Fruit fly (Drosophila melanogaster) whole organism, embryonic: ENCODE measurements around the gene CG31710.

ENCODE experiments used
- Adf1 ChIP-seq: fragments of 200-800 bp; sonication (Bioruptor generic); IDR thresholded peaks from 2 replicates; pipeline ENCODE4 v1.3.6; 2022; ENCODE audit warnings: missing biosample characterization, missing genetic modification characterization
- Antp ChIP-seq: fragments of 200-800 bp; sonication (Bioruptor generic); optimal IDR thresholded peaks from 3 replicates; lab custom pipeline; 2016; ENCODE audit warnings: missing biosample characterization, missing genetic modification characterization
- BtbVII ChIP-seq: fragments of 200-800 bp; sonication (Bioruptor generic); optimal IDR thresholded peaks from 3 replicates; lab custom pipeline; 2017; ENCODE audit warnings: missing biosample characterization, mild to moderate bottlenecking, missing genetic modification characterization
- C15 ChIP-seq: fragments of 200-800 bp; sonication (Bioruptor generic); IDR thresholded peaks from 3 replicates; pipeline ENCODE4 v1.3.6; 2022; ENCODE audit warnings: missing biosample characterization, missing genetic modification characterization
- CG11456 ChIP-seq: fragments of 200-800 bp; sonication (Bioruptor generic); IDR thresholded peaks from 3 replicates; pipeline ENCODE4 v1.3.6; 2022; ENCODE audit warnings: missing biosample characterization, missing genetic modification characterization
- CG12219 ChIP-seq: fragments of 200-800 bp; sonication (Bioruptor generic); optimal IDR thresholded peaks from 3 replicates; lab custom pipeline; 2018; ENCODE audit warnings: missing biosample characterization, mild to moderate bottlenecking, missing genetic modification characterization
- CG12391 ChIP-seq: fragments of 200-800 bp; sonication (Bioruptor generic); optimal IDR thresholded peaks from 3 replicates; lab custom pipeline; 2018; ENCODE audit warnings: missing biosample characterization, mild to moderate bottlenecking, missing genetic modification characterization, moderate library complexity
- CG1647 ChIP-seq: fragments of 200-800 bp; sonication (Bioruptor generic); optimal IDR thresholded peaks from 3 replicates; lab custom pipeline; 2016; ENCODE audit warnings: missing biosample characterization, missing genetic modification characterization
- CG1792 ChIP-seq: fragments of 200-800 bp; sonication (Bioruptor generic); optimal IDR thresholded peaks from 2 replicates; lab custom pipeline; 2016; ENCODE audit warnings: missing biosample characterization, missing genetic modification characterization
- CG3065 ChIP-seq: fragments of 200-800 bp; sonication (Bioruptor generic); optimal IDR thresholded peaks from 2 replicates; lab custom pipeline; 2016; ENCODE audit warnings: missing biosample characterization, missing genetic modification characterization
- CG34376 ChIP-seq: fragments of 200-800 bp; sonication (Bioruptor generic); optimal IDR thresholded peaks from 2 replicates; lab custom pipeline; 2018; ENCODE audit warnings: missing biosample characterization, mild to moderate bottlenecking, missing genetic modification characterization
- CG3995 ChIP-seq: fragments of 200-800 bp; sonication (Bioruptor generic); optimal IDR thresholded peaks from 3 replicates; lab custom pipeline; 2016; ENCODE audit warnings: missing biosample characterization, missing genetic modification characterization
- CG42726 ChIP-seq: fragments of 200-800 bp; sonication (Bioruptor generic); IDR thresholded peaks from 2 replicates; pipeline ENCODE4 v1.3.6; 2022; ENCODE audit warnings: missing biosample characterization, missing genetic modification characterization; ENCODE audit not compliant: partially characterized antibody
- CG4360 ChIP-seq: fragments of 200-800 bp; sonication (Bioruptor generic); IDR thresholded peaks from 2 replicates; pipeline ENCODE4 v1.3.6; 2022; ENCODE audit warnings: missing biosample characterization, missing genetic modification characterization
- CG6813 ChIP-seq: fragments of 200-800 bp; sonication (Bioruptor generic); optimal IDR thresholded peaks from 2 replicates; lab custom pipeline; 2017; ENCODE audit warnings: missing biosample characterization, missing genetic modification characterization, mild to moderate bottlenecking, moderate library complexity, missing genetic modification reagents
- CG8478 ChIP-seq: fragments of >200 bp; optimal IDR thresholded peaks from 2 replicates; lab custom pipeline; 2018
- CG9817 ChIP-seq: fragments of 200-800 bp; sonication (Bioruptor generic); optimal IDR thresholded peaks from 2 replicates; lab custom pipeline; 2018; ENCODE audit warnings: missing biosample characterization, mild to moderate bottlenecking, missing genetic modification characterization, moderate library complexity
- CkIIα-i1 ChIP-seq: fragments of 200-800 bp; sonication (Bioruptor generic); IDR thresholded peaks from 2 replicates; pipeline ENCODE4 v1.3.6; 2022; ENCODE audit warnings: missing biosample characterization, missing genetic modification characterization
- D19B ChIP-seq: fragments of 200-800 bp; sonication (Bioruptor generic); optimal IDR thresholded peaks from 2 replicates; lab custom pipeline; 2017; ENCODE audit warnings: missing biosample characterization, mild to moderate bottlenecking, missing genetic modification characterization
- Deaf1 ChIP-seq: fragments of 200-800 bp; optimal IDR thresholded peaks from 3 replicates; lab custom pipeline; 2019; ENCODE audit warnings: missing biosample characterization, mild to moderate bottlenecking, missing genetic modification characterization, moderate library complexity
- Elba2 ChIP-seq: fragments of 200-800 bp; sonication (Bioruptor generic); optimal IDR thresholded peaks from 3 replicates; lab custom pipeline; 2016; ENCODE audit warnings: missing biosample characterization, missing genetic modification characterization
- Fer1 ChIP-seq: fragments of 200-800 bp; sonication (Bioruptor generic); optimal IDR thresholded peaks from 2 replicates; lab custom pipeline; 2017; ENCODE audit warnings: missing biosample characterization, mild to moderate bottlenecking, missing genetic modification characterization
- HmgD ChIP-seq: fragments of 200-800 bp; sonication (Bioruptor generic); optimal IDR thresholded peaks from 3 replicates; lab custom pipeline; 2016; ENCODE audit warnings: missing biosample characterization, missing genetic modification characterization
- Hr3 ChIP-seq: fragments of 200-800 bp; sonication (Bioruptor generic); optimal IDR thresholded peaks from 3 replicates; lab custom pipeline; 2016; ENCODE audit warnings: missing biosample characterization, missing genetic modification characterization
- Hsf ChIP-seq: fragments of 200-800 bp; sonication (Bioruptor generic); optimal IDR thresholded peaks from 3 replicates; lab custom pipeline; 2016; ENCODE audit warnings: missing biosample characterization, missing genetic modification characterization
- MESR4 ChIP-seq: fragments of 200-800 bp; sonication (Bioruptor generic); optimal IDR thresholded peaks from 2 replicates; lab custom pipeline; 2018; ENCODE audit warnings: missing biosample characterization, mild to moderate bottlenecking, missing genetic modification characterization, moderate library complexity
- Nf-YC ChIP-seq: fragments of 200-800 bp; optimal IDR thresholded peaks from 3 replicates; lab custom pipeline; 2019; ENCODE audit warnings: missing biosample characterization, mild to moderate bottlenecking, missing genetic modification characterization, moderate library complexity
- Stat92E ChIP-seq, 3 experiments: fragments of >200 bp in 2 of 3; fragments of 200-800 bp in 1 of 3; sonication (Bioruptor generic) in 1 of 3; optimal IDR thresholded peaks; 2 replicates each; lab custom pipeline; 2017 to 2019; ENCODE audit warnings: missing biosample characterization in 3 of 3, missing genetic modification characterization in 3 of 3, mild to moderate bottlenecking in 1 of 3, moderate library complexity in 1 of 3
- Usf ChIP-seq: fragments of 200-800 bp; sonication (Bioruptor generic); optimal IDR thresholded peaks from 2 replicates; lab custom pipeline; 2017; ENCODE audit warnings: missing genotype, missing biosample characterization, missing genetic modification characterization
- Vsx1 ChIP-seq: fragments of 200-800 bp; sonication (Bioruptor generic); optimal IDR thresholded peaks from 2 replicates; lab custom pipeline; 2017; ENCODE audit warnings: missing biosample characterization, mild to moderate bottlenecking, missing genetic modification characterization, missing genetic modification reagents
- bab2 ChIP-seq: fragments of 200-800 bp; sonication (Bioruptor generic); optimal IDR thresholded peaks from 2 replicates; lab custom pipeline; 2016; ENCODE audit warnings: missing biosample characterization, missing genetic modification characterization
- chm ChIP-seq: fragments of 200-800 bp; sonication (Bioruptor generic); IDR thresholded peaks from 2 replicates; pipeline ENCODE4 v1.3.6; 2022; ENCODE audit warnings: missing biosample characterization, missing genetic modification characterization
- dati ChIP-seq: fragments of 200-800 bp; sonication (Bioruptor generic); IDR thresholded peaks from 2 replicates; pipeline ENCODE4 v1.3.6; 2022; ENCODE audit warnings: missing biosample characterization, missing genetic modification characterization
- dimm ChIP-seq: fragments of 200-800 bp; sonication (Bioruptor generic); IDR thresholded peaks from 2 replicates; pipeline ENCODE4 v1.3.6; 2022; ENCODE audit warnings: missing biosample characterization, missing genetic modification characterization
- dmrt11E ChIP-seq: fragments of 200-800 bp; sonication (Bioruptor generic); optimal IDR thresholded peaks from 3 replicates; lab custom pipeline; 2018; ENCODE audit warnings: missing biosample characterization, mild to moderate bottlenecking, missing genetic modification characterization, moderate library complexity
- dmrt99B ChIP-seq: fragments of 200-800 bp; sonication (Bioruptor generic); optimal IDR thresholded peaks from 2 replicates; lab custom pipeline; 2018; ENCODE audit warnings: missing biosample characterization, mild to moderate bottlenecking, missing genetic modification characterization, moderate library complexity
- fd102C ChIP-seq: fragments of 200-800 bp; sonication (Bioruptor generic); optimal IDR thresholded peaks from 2 replicates; lab custom pipeline; 2018; ENCODE audit warnings: missing biosample characterization, mild to moderate bottlenecking, missing genetic modification characterization, moderate library complexity
- gem ChIP-seq: fragments of 200-800 bp; sonication (Bioruptor generic); optimal IDR thresholded peaks from 2 replicates; lab custom pipeline; 2019; ENCODE audit warnings: missing biosample characterization, mild to moderate bottlenecking, missing genetic modification characterization, moderate library complexity
- gsb-n ChIP-seq: fragments of 200-800 bp; sonication (Bioruptor generic); optimal IDR thresholded peaks from 3 replicates; lab custom pipeline; 2018; ENCODE audit warnings: missing biosample characterization, mild to moderate bottlenecking, missing genetic modification characterization
- lmd ChIP-seq: fragments of 200-800 bp; sonication (Bioruptor generic); IDR thresholded peaks from 2 replicates; pipeline ENCODE4 v1.3.6; 2022; ENCODE audit warnings: missing biosample characterization, missing genetic modification characterization
- mam ChIP-seq: fragments of 200-800 bp; sonication (Bioruptor generic); optimal IDR thresholded peaks from 3 replicates; lab custom pipeline; 2016; ENCODE audit warnings: missing biosample characterization, missing genetic modification characterization
- mirr ChIP-seq: fragments of 200-800 bp; sonication (Bioruptor generic); optimal IDR thresholded peaks from 3 replicates; lab custom pipeline; 2018; ENCODE audit warnings: missing biosample characterization, mild to moderate bottlenecking, missing genetic modification characterization
- p53 ChIP-seq: fragments of 200-800 bp; sonication (Bioruptor generic); optimal IDR thresholded peaks from 2 replicates; lab custom pipeline; 2016; ENCODE audit warnings: missing biosample characterization, missing genetic modification characterization
- pnt ChIP-seq: fragments of 200-800 bp; sonication (Bioruptor generic); optimal IDR thresholded peaks from 3 replicates; lab custom pipeline; 2016; ENCODE audit warnings: missing biosample characterization, missing genetic modification characterization
- rib ChIP-seq: fragments of 200-800 bp; sonication (Bioruptor generic); IDR thresholded peaks from 2 replicates; pipeline ENCODE4 v1.3.6; 2022; ENCODE audit warnings: missing biosample characterization, missing genetic modification characterization
- sens-2 ChIP-seq: fragments of 200-800 bp; sonication (Bioruptor generic); IDR thresholded peaks from 2 replicates; pipeline ENCODE4 v1.3.6; 2022; ENCODE audit warnings: missing biosample characterization, missing genetic modification characterization
- seq ChIP-seq: fragments of 200-800 bp; sonication (Bioruptor generic); IDR thresholded peaks from 2 replicates; pipeline ENCODE4 v1.3.6; 2022; ENCODE audit warnings: missing biosample characterization, missing genetic modification characterization
- sima ChIP-seq: fragments of 200-800 bp; sonication (Bioruptor generic); optimal IDR thresholded peaks from 2 replicates; lab custom pipeline; 2016; ENCODE audit warnings: missing biosample characterization, missing genetic modification characterization
- slbo ChIP-seq: fragments of 200-800 bp; sonication (Bioruptor generic); IDR thresholded peaks from 2 replicates; pipeline ENCODE4 v1.3.6; 2022; ENCODE audit warnings: missing biosample characterization, missing genetic modification characterization

The CG31710 gene

DNA sequence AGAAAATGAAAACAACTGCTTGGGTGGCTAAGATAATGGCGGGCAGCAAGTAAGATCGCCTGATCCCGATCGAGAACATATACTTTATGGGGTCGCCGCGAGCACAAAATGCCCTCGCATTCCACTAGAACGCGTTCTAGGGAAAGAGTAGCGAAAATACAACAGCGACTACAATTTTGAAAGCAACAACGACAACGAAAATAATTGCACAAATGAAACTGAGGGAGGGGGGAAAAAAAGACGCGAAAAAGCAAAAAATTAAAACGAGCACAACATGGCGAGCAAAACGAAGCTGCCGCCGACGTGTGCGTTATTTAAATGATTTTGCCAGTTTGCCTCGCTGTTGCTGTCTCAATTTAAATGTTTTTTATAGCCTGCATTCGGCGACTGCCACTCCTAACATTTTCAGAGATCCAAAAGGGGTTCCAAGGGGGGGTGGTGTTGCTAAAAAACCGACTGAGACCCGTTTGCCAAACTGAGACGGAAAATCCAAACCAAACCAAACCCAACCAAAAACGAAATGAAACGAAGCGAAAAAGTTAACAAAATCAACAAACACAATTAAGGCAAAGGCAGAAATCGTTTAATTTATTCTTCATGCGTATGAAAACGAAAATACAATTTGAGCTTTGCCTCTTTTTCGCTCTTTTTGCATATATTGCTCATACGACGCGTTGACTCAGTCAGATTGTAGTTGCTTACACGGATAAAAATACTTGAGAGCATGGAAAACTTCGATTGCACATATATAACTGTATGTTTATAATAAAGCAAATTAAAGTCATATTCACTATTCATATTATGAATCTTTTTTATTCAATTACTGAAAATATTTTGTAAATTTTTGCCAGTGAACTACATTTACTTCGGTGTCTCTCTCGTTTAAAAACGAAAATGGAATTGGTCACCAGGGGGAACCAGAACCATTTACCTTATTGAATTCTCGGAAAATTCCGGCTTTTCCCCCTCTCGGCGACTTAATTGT is 13.1 kb downstream of the CG31710 start (continued):
- TF ChIP-seq Antp (GFP tag; lab: Kevin White, UChicago) (no peak), gem (tag; lab: Kevin White, UChicago) (peak; percentile 79), p53 (no peak), MESR4 (GFP tag; lab: Kevin White, UChicago) (no peak), sima (GFP tag; lab: Kevin White, UChicago) (no peak), D19B (GFP tag; lab: Kevin White, UChicago) (peak; percentile 35), sens-2 (GFP tag; lab: Robert Waterston, UW) (no peak), BtbVII (GFP tag; lab: Kevin White, UChicago) (peak; percentile 68), Hr3 (GFP tag; lab: Kevin White, UChicago) (peak; percentile 39), dimm (GFP tag; lab: Robert Waterston, UW) (no peak), seq (GFP tag; lab: Robert Waterston, UW) (peak; percentile 82), dmrt99B (tag; lab: Kevin White, UChicago) (peak; percentile 66), CG1792 (GFP tag; lab: Kevin White, UChicago) (no peak), CG3065 (no peak), mam (GFP tag; lab: Kevin White, UChicago) (peak; percentile 45), Elba2 (GFP tag; lab: Kevin White, UChicago) (no peak), pnt (GFP tag; lab: Kevin White, UChicago) (peak; percentile 1), CG6813 (no peak), Deaf1 (tag; lab: Kevin White, UChicago) (peak; percentile 38), CG12219 (GFP tag; lab: Kevin White, UChicago) (peak; percentile 33), Stat92E (GFP tag; optimal IDR thresholded peaks at IDR 0.05; lab: Kevin White, UChicago) (no peak), lmd (GFP tag; lab: Robert Waterston, UW) (peak; percentile 81), dati (GFP tag; lab: Robert Waterston, UW) (no peak), CG42726 (GFP tag; lab: Robert Waterston, UW) (no peak), C15 (GFP tag; lab: Robert Waterston, UW) (peak; percentile 65; the same call in 2 of the 3 replicates), Fer1 (peak; percentile 58), mirr (GFP tag; lab: Kevin White, UChicago) (no peak), rib (GFP tag; lab: Robert Waterston, UW) (peak; percentile 63; the same call in 1 of the 2 replicates), chm (peak; percentile 75; the same call in 1 of the 2 replicates), Hsf (GFP tag; lab: Kevin White, UChicago) (peak; percentile 56), CG8478 (lab: Kevin White, UChicago) (no peak), HmgD (GFP tag; lab: Kevin White, UChicago) (no peak), dmrt11E (tag; lab: Kevin White, UChicago) (no peak), CG11456 (GFP tag; lab: Robert Waterston, UW) (peak; percentile 66; the same call in 1 of the 3 replicates), CG4360 (GFP tag; lab: Robert Waterston, UW) (no peak), CG34376 (GFP tag; lab: Kevin White, UChicago) (no peak), slbo (GFP tag; lab: Robert Waterston, UW) (peak; percentile 95), CG3995 (no peak), Usf (GFP tag; lab: Kevin White, UChicago) (no peak), CG1647 (GFP tag; lab: Kevin White, UChicago) (peak; percentile 41), fd102C (GFP tag; lab: Kevin White, UChicago) (no peak), Nf-YC (tag; lab: Kevin White, UChicago) (peak; percentile 3), Adf1 (GFP tag; lab: Robert Waterston, UW) (peak; percentile 67), gsb-n (tag; lab: Kevin White, UChicago) (no peak), CkIIα-i1 (GFP tag; lab: Robert Waterston, UW) (no peak), Vsx1 (GFP tag; lab: Kevin White, UChicago) (no peak), CG9817 (tag; lab: Kevin White, UChicago) (peak; percentile 38), bab2 (GFP tag; lab: Kevin White, UChicago) (peak; percentile 29), CG12391 (tag; lab: Kevin White, UChicago) (peak; percentile 55)
